Worm (Caenorhabditis elegans) whole organism, L4 larva: ENCODE measurements around the gene szy-2.
A peak's percentile ranks its signal among the peaks of the same experiment; 100 is the strongest.

Source experiments
- F44E2.7 ChIP-seq: fragments of 200-800 bp; sonication (Bioruptor generic); IDR thresholded peaks from 2 replicates; pipeline ENCODE4 v2.1.2; 2022; ENCODE audit warnings: missing genetic modification characterization, missing compliant biosample characterization
- F49E8.2 ChIP-seq: sonication (generic microtip); optimal IDR thresholded peaks from 2 replicates; lab custom pipeline; 2016; ENCODE audit warnings: missing compliant biosample characterization, mild to moderate bottlenecking, missing genetic modification characterization, borderline replicate concordance
- Y5F2A.4 ChIP-seq: fragments of 200-800 bp; sonication (Bioruptor generic); optimal IDR thresholded peaks from 2 replicates; lab custom pipeline; 2018; ENCODE audit warnings: mild to moderate bottlenecking, missing genetic modification characterization, missing compliant biosample characterization
- ama-1 ChIP-seq: fragments of 150-350 bp; optimal IDR thresholded peaks from 2 replicates; lab custom pipeline; 2014; ENCODE audit warnings: inconsistent platforms, mixed read lengths
- arid-1 ChIP-seq: fragments of 200-800 bp; sonication (Bioruptor generic); conservative IDR thresholded peaks from 2 replicates; pipeline ENCODE4 v1.3.6; 2022; ENCODE audit warnings: missing genetic modification reagents, missing genetic modification characterization, missing compliant biosample characterization
- ceh-28 ChIP-seq: fragments of 150-350 bp; optimal IDR thresholded peaks from 2 replicates; lab custom pipeline; 2014; ENCODE audit warnings: missing biosample characterization, missing genetic modification reagents, missing genetic modification characterization
- ceh-44 ChIP-seq: fragments of 200-800 bp; sonication (Bioruptor generic); IDR thresholded peaks from 2 replicates; pipeline ENCODE4 v1.3.6; 2022; ENCODE audit warnings: missing genetic modification reagents, missing genetic modification characterization, missing compliant biosample characterization
- ceh-62 ChIP-seq: sonication (generic microtip); optimal IDR thresholded peaks from 2 replicates; lab custom pipeline; 2017; ENCODE audit warnings: missing biosample characterization, missing genetic modification characterization
- ctbp-1 ChIP-seq: fragments of 200-800 bp; sonication (Bioruptor generic); IDR thresholded peaks from 2 replicates; pipeline ENCODE4 v1.3.6; 2022; ENCODE audit warnings: missing genetic modification reagents, missing genetic modification characterization, missing compliant biosample characterization
- daf-12 ChIP-seq: fragments of 150-350 bp; optimal IDR thresholded peaks from 2 replicates; lab custom pipeline; 2014; ENCODE audit warnings: missing biosample characterization, missing genetic modification reagents, missing genetic modification characterization
- daf-16 ChIP-seq, 3 experiments: sonication (generic microtip); optimal IDR thresholded peaks; 2 replicates each; lab custom pipeline; 2016 to 2017; ENCODE audit warnings: missing genetic modification characterization in 3 of 3, missing genetic modification reagents in 3 of 3, mild to moderate bottlenecking in 2 of 3, missing compliant biosample characterization in 2 of 3, missing biosample characterization in 1 of 3, moderate library complexity in 1 of 3
- dmd-8 ChIP-seq: fragments of 200-800 bp; sonication (Bioruptor generic); IDR thresholded peaks from 2 replicates; pipeline ENCODE4 v1.3.6; 2022; ENCODE audit warnings: missing genetic modification characterization, missing compliant biosample characterization
- duxl-1 ChIP-seq: sonication (generic microtip); optimal IDR thresholded peaks from 2 replicates; lab custom pipeline; 2016; ENCODE audit warnings: mild to moderate bottlenecking, missing genetic modification characterization, moderate library complexity, missing compliant biosample characterization; ENCODE audit not compliant: poor library complexity
- dve-1 ChIP-seq: sonication (generic microtip); optimal IDR thresholded peaks from 2 replicates; lab custom pipeline; 2017; ENCODE audit warnings: antibody characterized with exemption, mild to moderate bottlenecking, missing genetic modification characterization, missing compliant biosample characterization; ENCODE audit not compliant: insufficient read depth
- fkh-10 ChIP-seq: fragments of 150-350 bp; optimal IDR thresholded peaks from 2 replicates; lab custom pipeline; 2014; ENCODE audit warnings: missing biosample characterization, missing genetic modification reagents, missing genetic modification characterization
- hif-1 ChIP-seq, 2 experiments: sonication (generic microtip); optimal IDR thresholded peaks; 2 replicates each; lab custom pipeline; 2016 to 2017; ENCODE audit warnings: missing compliant biosample characterization in 2 of 2, missing genetic modification characterization in 2 of 2, missing genetic modification reagents in 2 of 2, missing genotype in 2 of 2, mild to moderate bottlenecking in 1 of 2
- hlh-30 ChIP-seq: sonication (generic microtip); optimal IDR thresholded peaks from 2 replicates; lab custom pipeline; 2017; ENCODE audit warnings: antibody characterized with exemption, mild to moderate bottlenecking, missing genetic modification characterization, missing compliant biosample characterization; ENCODE audit not compliant: insufficient read depth
- lim-7 ChIP-seq: fragments of 200-800 bp; sonication (Bioruptor generic); IDR thresholded peaks from 2 replicates; pipeline ENCODE4 v1.3.6; 2022; ENCODE audit warnings: missing genetic modification characterization, missing compliant biosample characterization
- lin-1 ChIP-seq: fragments of 200-800 bp; sonication (Bioruptor generic); IDR thresholded peaks from 2 replicates; pipeline ENCODE4 v1.3.6; 2022; ENCODE audit warnings: missing genetic modification reagents, missing genetic modification characterization, missing compliant biosample characterization
- lin-38 ChIP-seq: fragments of 200-800 bp; sonication (Bioruptor generic); IDR thresholded peaks from 2 replicates; pipeline ENCODE4 v1.3.6; 2022; ENCODE audit warnings: missing genetic modification reagents, missing genetic modification characterization, missing compliant biosample characterization
- lir-3 ChIP-seq: sonication (generic microtip); optimal IDR thresholded peaks from 2 replicates; lab custom pipeline; 2016; ENCODE audit warnings: mild to moderate bottlenecking, missing genetic modification characterization, missing compliant biosample characterization
- madf-9 ChIP-seq: fragments of 200-800 bp; sonication (Bioruptor generic); conservative IDR thresholded peaks from 2 replicates; pipeline ENCODE4 v1.3.6; 2022; ENCODE audit warnings: missing genetic modification reagents, missing genetic modification characterization, missing compliant biosample characterization
- mdt-29 ChIP-seq: fragments of 200-800 bp; sonication (Bioruptor generic); IDR thresholded peaks from 2 replicates; pipeline ENCODE4 v1.3.6; 2022; ENCODE audit warnings: missing genetic modification reagents, missing genetic modification characterization, missing compliant biosample characterization
- nhr-11 ChIP-seq: fragments of 150-350 bp; optimal IDR thresholded peaks from 2 replicates; lab custom pipeline; 2014; ENCODE audit warnings: missing biosample characterization, missing genetic modification characterization
- nhr-111 ChIP-seq: fragments of 200-800 bp; sonication (Bioruptor generic); optimal IDR thresholded peaks from 2 replicates; lab custom pipeline; 2018; ENCODE audit warnings: mild to moderate bottlenecking, missing genetic modification characterization, missing compliant biosample characterization
- nhr-237 ChIP-seq: sonication (generic microtip); optimal IDR thresholded peaks from 2 replicates; lab custom pipeline; 2017; ENCODE audit warnings: missing biosample characterization, missing genetic modification characterization
- nhr-28 ChIP-seq: fragments of 150-350 bp; optimal IDR thresholded peaks from 2 replicates; lab custom pipeline; 2014; ENCODE audit warnings: missing biosample characterization, missing genetic modification characterization
- nhr-48 ChIP-seq: sonication (generic microtip); optimal IDR thresholded peaks from 2 replicates; lab custom pipeline; 2016; ENCODE audit warnings: mild to moderate bottlenecking, missing genetic modification characterization, missing compliant biosample characterization
- nhr-6 ChIP-seq: fragments of 150-350 bp; optimal IDR thresholded peaks from 2 replicates; lab custom pipeline; 2014; ENCODE audit warnings: missing biosample characterization, missing genetic modification characterization
- nhr-76 ChIP-seq: fragments of 150-350 bp; optimal IDR thresholded peaks from 2 replicates; lab custom pipeline; 2014; ENCODE audit warnings: missing biosample characterization, missing genetic modification characterization
- nhr-77 ChIP-seq: fragments of 150-350 bp; optimal IDR thresholded peaks from 2 replicates; lab custom pipeline; 2014; ENCODE audit warnings: missing biosample characterization, missing genetic modification characterization
- pha-4 ChIP-seq, 2 experiments: fragments of 150-350 bp in 1 of 2; fragments of 200-800 bp in 1 of 2; sonication (Bioruptor generic) in 1 of 2; IDR thresholded peaks in 1 of 2; optimal IDR thresholded peaks in 1 of 2; 2 replicates each; pipeline versions ENCODE4 v1.3.6 to Lab custom; 2014 to 2022; ENCODE audit warnings: missing genetic modification characterization in 2 of 2, missing genetic modification reagents in 2 of 2, missing biosample characterization in 1 of 2, missing compliant biosample characterization in 1 of 2
- php-3 ChIP-seq: fragments of 200-800 bp; sonication (Bioruptor generic); IDR thresholded peaks from 2 replicates; pipeline ENCODE4 v1.3.6; 2022; ENCODE audit warnings: missing genetic modification reagents, missing genetic modification characterization, missing compliant biosample characterization
- pqm-1 ChIP-seq: sonication (generic microtip); optimal IDR thresholded peaks from 2 replicates; lab custom pipeline; 2017; ENCODE audit warnings: missing biosample characterization, missing genetic modification characterization
- rbr-2 ChIP-seq: sonication (generic microtip); optimal IDR thresholded peaks from 2 replicates; lab custom pipeline; 2016; ENCODE audit warnings: missing genotype, missing genetic modification characterization, missing compliant biosample characterization
- set-16 ChIP-seq: fragments of 200-800 bp; sonication (Bioruptor generic); IDR thresholded peaks from 2 replicates; pipeline ENCODE4 v1.3.6; 2022; ENCODE audit warnings: missing genetic modification reagents, missing genetic modification characterization, missing compliant biosample characterization
- skn-1 ChIP-seq: fragments of 150-350 bp; optimal IDR thresholded peaks from 2 replicates; lab custom pipeline; 2014; ENCODE audit warnings: missing biosample characterization, missing genetic modification characterization
- snpc-1.2 ChIP-seq: fragments of 200-800 bp; sonication (Bioruptor generic); IDR thresholded peaks from 2 replicates; pipeline ENCODE4 v1.3.6; 2022; ENCODE audit warnings: missing genetic modification reagents, missing genetic modification characterization, missing compliant biosample characterization
- snpc-4 ChIP-seq: fragments of 150-350 bp; optimal IDR thresholded peaks from 2 replicates; lab custom pipeline; 2014; ENCODE audit warnings: missing biosample characterization, missing genetic modification characterization
- spr-3 ChIP-seq: fragments of 200-800 bp; sonication (Bioruptor generic); optimal IDR thresholded peaks from 2 replicates; lab custom pipeline; 2018; ENCODE audit warnings: mild to moderate bottlenecking, missing genetic modification characterization, missing compliant biosample characterization
- tag-97 ChIP-seq: fragments of 200-800 bp; sonication (Bioruptor generic); IDR thresholded peaks from 2 replicates; pipeline ENCODE4 v1.3.6; 2022; ENCODE audit warnings: missing genetic modification characterization, missing compliant biosample characterization
- unc-39 ChIP-seq: sonication (generic microtip); optimal IDR thresholded peaks from 2 replicates; lab custom pipeline; 2017; ENCODE audit warnings: missing biosample characterization, missing genetic modification characterization
- unc-62 ChIP-seq, 3 experiments: fragments of 150-350 bp in 1 of 3; sonication (generic microtip); optimal IDR thresholded peaks in 2 of 3; peaks in 1 of 3; 1 replicate in 1 of 3; 2 replicates in 2 of 3; lab custom pipeline; 2014 to 2017; ENCODE audit warnings: missing biosample characterization in 3 of 3, missing genetic modification characterization in 3 of 3, missing genetic modification reagents in 3 of 3, missing genotype in 1 of 3
- zag-1 ChIP-seq: fragments of 150-350 bp; optimal IDR thresholded peaks from 2 replicates; lab custom pipeline; 2014; ENCODE audit warnings: missing biosample characterization, missing genetic modification characterization
- zip-11 ChIP-seq: fragments of 200-800 bp; sonication (Bioruptor generic); IDR thresholded peaks from 2 replicates; pipeline ENCODE4 v1.3.6; 2022; ENCODE audit warnings: missing genetic modification characterization, missing compliant biosample characterization
- zip-2 ChIP-seq: fragments of 150-350 bp; optimal IDR thresholded peaks from 2 replicates; lab custom pipeline; 2014; ENCODE audit warnings: missing biosample characterization, missing genetic modification characterization

Gene szy-2

ce11 chrIII:5372884-5373283 is 1.8 kb upstream of the szy-2 start (continued):
- TF ChIP-seq lin-1 (GFP tag; lab: Robert Waterston, UW) = no peak
- no peak for TF ChIP-seq daf-16 (GFP tag; optimal IDR thresholded peaks at IDR 0.05; lab: Kevin White, UChicago)
- peak; percentile 65 for TF ChIP-seq daf-16 (tag; optimal IDR thresholded peaks at IDR 0.05; lab: Kevin White, UChicago)
- no peak for TF ChIP-seq Y5F2A.4
- no peak for TF ChIP-seq lim-7 (GFP tag; lab: Robert Waterston, UW)
- no peak for TF ChIP-seq nhr-6
- no peak for TF ChIP-seq lin-38
- TF ChIP-seq zag-1 = no peak
- no peak for TF ChIP-seq ceh-44 (GFP tag; lab: Robert Waterston, UW)
- TF ChIP-seq set-16 (GFP tag; lab: Robert Waterston, UW) = 0 out of 2 replicates have a peak, but pooled peaks have one; percentile 10
- no peak for TF ChIP-seq F49E8.2 (tag; lab: Kevin White, UChicago)
- TF ChIP-seq spr-3 (GFP tag; lab: Kevin White, UChicago) = no peak
- TF ChIP-seq pha-4 (GFP tag; IDR thresholded peaks at IDR 0.05; lab: Robert Waterston, UW) = no peak
- TF ChIP-seq pha-4 (tag; optimal IDR thresholded peaks at IDR 0.05; lab: Kevin White, UChicago) = peak; percentile 38
- TF ChIP-seq snpc-4 = no peak
- TF ChIP-seq pqm-1 (tag; lab: Kevin White, UChicago) = no peak
- TF ChIP-seq nhr-76 (tag; lab: Kevin White, UChicago) = no peak
- TF ChIP-seq ceh-62 (tag; lab: Kevin White, UChicago) = no peak
- TF ChIP-seq, all 104 proteins: peak for 16

DNA sequence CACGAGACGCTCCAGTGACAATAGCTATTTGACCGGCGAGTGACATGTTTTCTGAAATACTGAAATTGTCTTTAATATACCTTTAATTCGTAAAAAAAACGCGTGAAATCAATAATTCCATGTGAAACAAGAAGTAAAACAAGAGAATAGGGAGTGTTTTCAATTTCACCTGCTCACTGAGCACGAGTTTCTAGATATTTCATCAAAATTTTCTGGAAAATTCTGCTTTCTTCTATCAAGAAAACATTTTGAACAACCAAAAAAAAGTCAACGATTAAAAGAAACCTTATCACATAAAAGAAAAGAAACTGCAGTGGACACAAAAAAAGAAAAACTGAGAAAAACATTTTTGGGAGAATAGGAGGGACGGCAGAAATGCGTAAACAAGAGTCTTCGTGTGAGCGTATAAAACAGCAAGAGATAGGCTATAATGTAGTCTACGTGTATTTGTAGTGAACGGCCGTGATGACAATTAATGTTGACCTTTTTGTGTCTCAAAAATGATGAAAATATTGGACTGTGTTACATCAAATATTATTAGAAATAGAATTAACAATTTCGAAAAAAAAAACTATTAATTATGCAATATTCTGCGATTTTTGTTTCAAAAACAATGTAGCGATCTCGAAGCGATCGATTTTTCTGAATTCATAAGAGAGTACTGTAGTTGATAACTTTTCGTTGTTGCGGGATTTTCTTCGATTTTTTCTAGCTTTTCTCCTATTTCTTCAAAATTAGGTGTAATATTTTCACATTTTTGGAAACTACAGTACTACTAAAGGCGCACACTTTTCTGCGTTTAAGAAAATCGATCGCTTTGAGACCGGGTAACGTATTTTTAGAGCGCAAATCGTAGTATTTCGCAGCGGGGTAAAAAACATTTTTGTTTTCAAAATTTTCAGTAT is 2.8 kb downstream of the szy-2 start, which contains the start of gene dhs-9:
TSS of gene dhs-9 (minus strand) at position 51 of the 905 bp plus-strand sequence.
- TF ChIP-seq snpc-1.2 (GFP tag; lab: Robert Waterston, UW) (no peak), ctbp-1 (GFP tag; lab: Robert Waterston, UW) (no peak), ceh-44 (GFP tag; lab: Robert Waterston, UW) (no peak), php-3 (GFP tag; lab: Robert Waterston, UW) (no peak), nhr-111 (GFP tag; lab: Kevin White, UChicago) (no peak), tag-97 (GFP tag; lab: Robert Waterston, UW) (no peak), nhr-28 (tag; lab: Kevin White, UChicago) (peak; percentile 99), ceh-62 (tag; lab: Kevin White, UChicago) (no peak), lim-7 (GFP tag; lab: Robert Waterston, UW) (no peak), lin-1 (GFP tag; lab: Robert Waterston, UW) (no peak), dve-1 (tag; lab: Kevin White, UChicago) (peak; percentile 50), spr-3 (GFP tag; lab: Kevin White, UChicago) (no peak), lir-3 (tag; lab: Kevin White, UChicago) (no peak), nhr-77 (tag; lab: Kevin White, UChicago) (peak; percentile 79), fkh-10 (GFP tag; lab: Kevin White, UChicago) (no peak), dmd-8 (GFP tag; lab: Robert Waterston, UW) (no peak), hif-1 (tag; optimal IDR thresholded peaks at IDR 0.05; lab: Kevin White, UChicago) (peak in 1 of 2 experiments; percentile 20), daf-12 (tag; lab: Kevin White, UChicago) (no peak), F44E2.7 (GFP tag; lab: Robert Waterston, UW) (no peak), skn-1 (no peak), mdt-29 (GFP tag; lab: Robert Waterston, UW) (no peak), unc-62 (GFP tag; optimal IDR thresholded peaks at IDR 0.05 in 1 of 2; lab: Kevin White, UChicago) (no peak), unc-62 (tag; optimal IDR thresholded peaks at IDR 0.05; lab: Kevin White, UChicago) (no peak), zip-11 (GFP tag; lab: Robert Waterston, UW) (no peak), ceh-28 (tag; lab: Kevin White, UChicago) (no peak), hlh-30 (tag; lab: Kevin White, UChicago) (no peak), unc-39 (tag; lab: Kevin White, UChicago) (no peak), zip-2 (tag; lab: Kevin White, UChicago) (no peak), duxl-1 (tag; lab: Kevin White, UChicago) (no peak), rbr-2 (tag; lab: Kevin White, UChicago) (no peak), arid-1 (GFP tag; lab: Robert Waterston, UW) (no peak), nhr-11 (tag; lab: Kevin White, UChicago) (peak; percentile 64), madf-9 (no peak), pha-4 (GFP tag; IDR thresholded peaks at IDR 0.05; lab: Robert Waterston, UW) (no peak), pha-4 (tag; optimal IDR thresholded peaks at IDR 0.05; lab: Kevin White, UChicago) (no peak), ama-1 (lab: Kevin White, UChicago) (peak; percentile 39), nhr-237 (no peak), nhr-48 (tag; lab: Kevin White, UChicago) (no peak)
